Fruit fly (Drosophila melanogaster): ENCODE measurements around the gene CG5555.

CG5555 gene

dm6 chr3R:19226137-19226873 lies 46.0 kb upstream of the CG5555 start, which contains the start of gene vib (continued):
- TF ChIP-seq HLH3B (GFP tag; IDR thresholded peaks at IDR 0.05) = 0 out of 2 replicates have a peak, but pooled peaks have one; percentile 10
- no peak for TF ChIP-seq Gsc (GFP tag; IDR thresholded peaks at IDR 0.05)
- TF ChIP-seq CG33213 (GFP tag; optimal IDR thresholded peaks at IDR 0.05) = peak; percentile 24
- no peak for TF ChIP-seq Hmx (GFP tag; optimal IDR thresholded peaks at IDR 0.05)
- TF ChIP-seq CG6654 (GFP tag; optimal IDR thresholded peaks at IDR 0.05) = no peak
- peak; percentile 61 for TF ChIP-seq nmo (GFP tag; optimal IDR thresholded peaks at IDR 0.05)
- no peak for TF ChIP-seq repo (GFP tag; optimal IDR thresholded peaks at IDR 0.05)
- peak; percentile 44 for TF ChIP-seq CG9727 (GFP tag; optimal IDR thresholded peaks at IDR 0.05)
- peak; percentile 15 for TF ChIP-seq ash1 (GFP tag; optimal IDR thresholded peaks at IDR 0.05)
- 0 out of 3 replicates have a peak, but pooled peaks have one; percentile 35 for TF ChIP-seq H15 (GFP tag; IDR thresholded peaks at IDR 0.05)
- no peak for TF ChIP-seq corto (GFP tag; optimal IDR thresholded peaks at IDR 0.05)
- no peak for TF ChIP-seq CG16779 (GFP tag; IDR thresholded peaks at IDR 0.05)
- no peak for TF ChIP-seq Oaz (GFP tag; IDR thresholded peaks at IDR 0.05)
- peak; percentile 45 for TF ChIP-seq CHES-1-like (GFP tag; optimal IDR thresholded peaks at IDR 0.05)
- TF ChIP-seq klu (GFP tag; IDR thresholded peaks at IDR 0.05) = no peak
- no peak for TF ChIP-seq tio (GFP tag; optimal IDR thresholded peaks at IDR 0.05)
- no peak for TF ChIP-seq chif (GFP tag; optimal IDR thresholded peaks at IDR 0.05)
- no peak for TF ChIP-seq CG16815 (GFP tag; optimal IDR thresholded peaks at IDR 0.05)
- no peak for TF ChIP-seq CG12299 (tag; optimal IDR thresholded peaks at IDR 0.05)
- TF ChIP-seq NC2β (GFP tag; optimal IDR thresholded peaks at IDR 0.05) = peak; percentile 34
- TF ChIP-seq sob (GFP tag; IDR thresholded peaks at IDR 0.05) = peak; percentile 78
- peak; percentile 89 for TF ChIP-seq CG14860 (GFP tag; IDR thresholded peaks at IDR 0.05; ENCODE audit: partially characterized antibody)
- peak; percentile 16 for TF ChIP-seq fd96Cb (tag; optimal IDR thresholded peaks at IDR 0.05)
- no peak for TF ChIP-seq croc (GFP tag; conservative IDR thresholded peaks at IDR 0.05)
- TF ChIP-seq sens-2 (GFP tag; IDR thresholded peaks at IDR 0.05) = peak; percentile 27; the same call in 1 of the 2 replicates
- peak; percentile 58 for TF ChIP-seq CG11247 (GFP tag; IDR thresholded peaks at IDR 0.05)
- peak; percentile 32 for TF ChIP-seq CG12155 (GFP tag; optimal IDR thresholded peaks at IDR 0.05)
- peak; percentile 89 for TF ChIP-seq cg (GFP tag; optimal IDR thresholded peaks at IDR 0.05)
- TF ChIP-seq Adf1 (GFP tag; IDR thresholded peaks at IDR 0.05) = peak; percentile 78
- peak; percentile 69 for TF ChIP-seq CoRest (tag; optimal IDR thresholded peaks at IDR 0.05)
- TF ChIP-seq sisA (GFP tag; IDR thresholded peaks at IDR 0.05) = no peak
- TF ChIP-seq trem (tag; optimal IDR thresholded peaks at IDR 0.05) = peak; percentile 77
- no peak for TF ChIP-seq CG3407 (GFP tag; optimal IDR thresholded peaks at IDR 0.05)
- peak; percentile 35 for TF ChIP-seq Max (GFP tag; optimal IDR thresholded peaks at IDR 0.05)
- no peak for TF ChIP-seq CG8281 (tag; optimal IDR thresholded peaks at IDR 0.05)
- peak in 1 of 2 experiments; percentile 43 for TF ChIP-seq insv (GFP tag; optimal IDR thresholded peaks at IDR 0.05)
- TF ChIP-seq nom (GFP tag; optimal IDR thresholded peaks at IDR 0.05) = no peak
- TF ChIP-seq Rx (GFP tag; IDR thresholded peaks at IDR 0.05) = no peak
- TF ChIP-seq nerfin-1 (tag; optimal IDR thresholded peaks at IDR 0.05) = peak; percentile 38
- peak; percentile 82 for TF ChIP-seq ci (GFP tag; IDR thresholded peaks at IDR 0.05)
- no peak for TF ChIP-seq sima (GFP tag; optimal IDR thresholded peaks at IDR 0.05)
- TF ChIP-seq CG12104 (GFP tag; optimal IDR thresholded peaks at IDR 0.05) = no peak
- TF ChIP-seq gem (tag; optimal IDR thresholded peaks at IDR 0.05) = no peak
- TF ChIP-seq CG10654 (GFP tag; optimal IDR thresholded peaks at IDR 0.05) = peak; percentile 11
- TF ChIP-seq scrt (GFP tag; optimal IDR thresholded peaks at IDR 0.05) = no peak
- TF ChIP-seq Dad (GFP tag; optimal IDR thresholded peaks at IDR 0.05) = no peak
- TF ChIP-seq CG4424 (GFP tag; optimal IDR thresholded peaks at IDR 0.05) = peak; percentile 55
- TF ChIP-seq CG7963 (GFP tag; IDR thresholded peaks at IDR 0.05; ENCODE audit: partially characterized antibody) = peak; percentile 96
- no peak for TF ChIP-seq CG2875 (GFP tag; optimal IDR thresholded peaks at IDR 0.05)
- no peak for TF ChIP-seq crc (GFP tag; optimal IDR thresholded peaks at IDR 0.05)
